Worm (Caenorhabditis elegans) whole organism, late embryonic: ENCODE measurements around the gene nfm-1.

Experiments
- F13H6.1 ChIP-seq: sonication (generic microtip); optimal IDR thresholded peaks from 2 replicates; lab custom pipeline; 2016; ENCODE audit warnings: missing genetic modification characterization, missing compliant biosample characterization
- ahr-1 ChIP-seq: sonication (generic microtip); optimal IDR thresholded peaks from 2 replicates; lab custom pipeline; 2016; ENCODE audit warnings: missing genetic modification characterization, missing compliant biosample characterization
- ama-1 ChIP-seq: fragments of 150-350 bp; optimal IDR thresholded peaks from 2 replicates; lab custom pipeline; 2014
- ceh-6 ChIP-seq: fragments of 200-800 bp; sonication (Bioruptor generic); optimal IDR thresholded peaks from 2 replicates; lab custom pipeline; 2018; ENCODE audit warnings: mild to moderate bottlenecking, missing genetic modification characterization, missing compliant biosample characterization
- hlh-15 ChIP-seq: sonication (generic microtip); optimal IDR thresholded peaks from 2 replicates; lab custom pipeline; 2016; ENCODE audit warnings: missing genetic modification characterization, missing compliant biosample characterization
- lin-11 ChIP-seq: fragments of 200-800 bp; sonication (Bioruptor generic); optimal IDR thresholded peaks from 2 replicates; lab custom pipeline; 2018; ENCODE audit warnings: mild to moderate bottlenecking, missing genetic modification characterization, missing compliant biosample characterization
- nfya-1 ChIP-seq: sonication (generic microtip); optimal IDR thresholded peaks from 2 replicates; lab custom pipeline; 2017; ENCODE audit warnings: missing genetic modification characterization, mild to moderate bottlenecking, missing compliant biosample characterization, antibody characterized with exemption, moderate library complexity
- pha-4 ChIP-seq: fragments of 150-350 bp; optimal IDR thresholded peaks from 2 replicates; lab custom pipeline; 2018; ENCODE audit warnings: missing biosample characterization, missing genetic modification reagents, missing genetic modification characterization
- rnt-1 ChIP-seq: sonication (generic microtip); optimal IDR thresholded peaks from 2 replicates; lab custom pipeline; 2016; ENCODE audit warnings: missing genetic modification characterization, missing compliant biosample characterization
- sox-4 ChIP-seq: sonication (generic microtip); optimal IDR thresholded peaks from 2 replicates; lab custom pipeline; 2017; ENCODE audit warnings: mild to moderate bottlenecking, missing genetic modification characterization, inconsistent platforms, missing compliant biosample characterization
- tbx-7 ChIP-seq: sonication (generic microtip); optimal IDR thresholded peaks from 2 replicates; lab custom pipeline; 2016; ENCODE audit warnings: missing genotype, missing genetic modification characterization, missing compliant biosample characterization
- unc-3 ChIP-seq, 2 experiments: fragments of 200-800 bp in 1 of 2; sonication (Bioruptor generic) in 1 of 2; sonication (generic microtip) in 1 of 2; conservative IDR thresholded peaks in 1 of 2; optimal IDR thresholded peaks in 1 of 2; 2 replicates each; pipeline versions ENCODE4 v1.3.6 to Lab custom; 2016 to 2022; ENCODE audit warnings: missing compliant biosample characterization in 2 of 2, missing genetic modification characterization in 2 of 2, missing genetic modification reagents in 1 of 2
- unc-55 ChIP-seq: sonication (generic microtip); optimal IDR thresholded peaks from 2 replicates; lab custom pipeline; 2017; ENCODE audit warnings: missing biosample characterization, missing genetic modification reagents, missing genetic modification characterization

DNA sequence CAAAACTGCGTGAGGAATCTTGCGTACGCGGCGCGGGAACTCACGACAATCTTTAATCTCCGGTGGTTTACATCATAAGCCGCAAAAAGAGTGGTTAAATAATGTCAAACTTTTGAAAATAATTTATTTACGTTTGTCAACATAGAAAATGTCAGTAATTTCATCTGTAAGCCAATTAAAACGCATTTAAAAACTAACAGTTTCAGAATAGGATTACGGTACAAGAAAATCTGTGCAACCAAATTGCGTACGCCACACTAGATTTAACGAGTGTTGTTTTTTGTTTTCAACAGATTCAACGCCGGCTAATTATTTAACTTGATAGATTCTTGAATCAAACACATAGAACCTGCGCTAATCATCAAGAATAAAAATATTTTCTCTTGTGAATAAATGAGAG lies 18.4 kb upstream of the nfm-1 start:
- TF ChIP-seq lin-11 (tag; lab: Kevin White, UChicago) = no peak
- no peak for TF ChIP-seq sox-4
- TF ChIP-seq ama-1 (lab: Kevin White, UChicago) = no peak
- TF ChIP-seq tbx-7 (tag; lab: Kevin White, UChicago) = no peak
- no peak for TF ChIP-seq pha-4 (tag; lab: Kevin White, UChicago)
- no peak for TF ChIP-seq nfya-1
- TF ChIP-seq unc-3 (GFP tag; conservative IDR thresholded peaks at IDR 0.05; lab: Robert Waterston, UW) = no peak
- no peak for TF ChIP-seq unc-3 (tag; optimal IDR thresholded peaks at IDR 0.05; lab: Kevin White, UChicago)
- no peak for TF ChIP-seq hlh-15 (tag; lab: Kevin White, UChicago)
- TF ChIP-seq F13H6.1 (tag; lab: Kevin White, UChicago) = no peak
- TF ChIP-seq unc-55 (GFP tag; lab: Kevin White, UChicago) = no peak
- no peak for TF ChIP-seq rnt-1 (tag; lab: Kevin White, UChicago)
- no peak for TF ChIP-seq ceh-6 (GFP tag; lab: Kevin White, UChicago)
- no peak for TF ChIP-seq ahr-1 (tag; lab: Kevin White, UChicago)
